Worm (Caenorhabditis elegans) whole organism, L3 larva: ENCODE data around the gene glb-6.

ENCODE experiments used
- ZK546.5 ChIP-seq: sonication (generic microtip); optimal IDR thresholded peaks from 2 replicates; lab custom pipeline; 2017; ENCODE audit warnings: missing biosample characterization, missing genetic modification characterization
- aly-2 ChIP-seq: fragments of 150-350 bp; optimal IDR thresholded peaks from 2 replicates; lab custom pipeline; 2014; ENCODE audit warnings: missing biosample characterization, missing genetic modification characterization
- daf-12 ChIP-seq: fragments of 150-350 bp; optimal IDR thresholded peaks from 2 replicates; lab custom pipeline; 2014; ENCODE audit warnings: missing biosample characterization, missing genetic modification reagents, missing genetic modification characterization
- eor-1 ChIP-seq, 2 experiments: fragments of 150-350 bp; optimal IDR thresholded peaks; 2 replicates each; lab custom pipeline; 2014 to 2018; ENCODE audit warnings: missing biosample characterization in 2 of 2, missing genetic modification characterization in 2 of 2
- mdl-1 ChIP-seq: fragments of 150-350 bp; optimal IDR thresholded peaks from 2 replicates; lab custom pipeline; 2014; ENCODE audit warnings: missing biosample characterization, missing genetic modification characterization
- mml-1 ChIP-seq: fragments of 150-350 bp; sonication (generic microtip); optimal IDR thresholded peaks from 3 replicates; lab custom pipeline; 2014; ENCODE audit warnings: missing biosample characterization, missing genetic modification characterization
- nhr-12 ChIP-seq: fragments of 150-350 bp; optimal IDR thresholded peaks from 2 replicates; lab custom pipeline; 2014; ENCODE audit warnings: missing biosample characterization, missing genetic modification characterization
- nhr-237 ChIP-seq: fragments of 150-350 bp; optimal IDR thresholded peaks from 2 replicates; lab custom pipeline; 2014; ENCODE audit warnings: missing biosample characterization, missing genetic modification characterization
- nhr-28 ChIP-seq: fragments of 150-350 bp; optimal IDR thresholded peaks from 2 replicates; lab custom pipeline; 2014; ENCODE audit warnings: missing biosample characterization, missing genetic modification characterization
- pha-4 ChIP-seq: fragments of 150-350 bp; optimal IDR thresholded peaks from 2 replicates; lab custom pipeline; 2014; ENCODE audit warnings: missing biosample characterization, missing genetic modification reagents, missing genetic modification characterization

ce11 chrV:5601263-5601662 is 30.9 kb upstream of the glb-6 start, which contains the start of gene CD4.8:
- TF ChIP-seq nhr-237 (tag; lab: Kevin White, UChicago) (no peak), ZK546.5 (tag; lab: Kevin White, UChicago) (no peak), aly-2 (tag; lab: Kevin White, UChicago) (no peak), eor-1 (tag; optimal IDR thresholded peaks at IDR 0.05; lab: Kevin White, UChicago) (no peak), mml-1 (tag; lab: Kevin White, UChicago) (no peak), pha-4 (tag; lab: Kevin White, UChicago) (no peak), nhr-28 (no peak), daf-12 (tag; lab: Kevin White, UChicago) (no peak), mdl-1 (no peak), nhr-12 (tag; lab: Kevin White, UChicago) (no peak)
